Worm (Caenorhabditis elegans) whole organism, L4 larva: ENCODE results near the gene C34B4.5.

Source experiments
- F10B5.3 ChIP-seq: sonication (generic microtip); optimal IDR thresholded peaks from 2 replicates; lab custom pipeline; 2016; ENCODE audit warnings: mild to moderate bottlenecking, missing genetic modification characterization, missing compliant biosample characterization
- F26F4.8 ChIP-seq: fragments of 200-800 bp; sonication (Bioruptor generic); conservative IDR thresholded peaks from 2 replicates; pipeline ENCODE4 v1.3.6; 2022; ENCODE audit warnings: missing genetic modification characterization, missing compliant biosample characterization
- F37D6.2 ChIP-seq: sonication (generic microtip); optimal IDR thresholded peaks from 2 replicates; lab custom pipeline; 2016; ENCODE audit warnings: mild to moderate bottlenecking, missing genetic modification characterization, missing compliant biosample characterization
- T26A8.4 ChIP-seq: fragments of 200-800 bp; sonication (Bioruptor generic); IDR thresholded peaks from 2 replicates; pipeline ENCODE4 v1.3.6; 2022; ENCODE audit warnings: missing genetic modification characterization, missing compliant biosample characterization
- ZK546.5 ChIP-seq, 2 experiments: sonication (generic microtip); optimal IDR thresholded peaks; 2 replicates each; lab custom pipeline; 2017; ENCODE audit warnings: missing biosample characterization in 2 of 2, missing genetic modification characterization in 2 of 2
- aha-1 ChIP-seq: fragments of 150-350 bp; peaks from one replicate; lab custom pipeline; 2014; ENCODE audit warnings: missing biosample characterization, missing genetic modification characterization
- attf-4 ChIP-seq: sonication (generic microtip); optimal IDR thresholded peaks from 3 replicates; lab custom pipeline; 2017; ENCODE audit warnings: missing biosample characterization, missing genetic modification characterization
- ceh-28 ChIP-seq: fragments of 150-350 bp; optimal IDR thresholded peaks from 2 replicates; lab custom pipeline; 2014; ENCODE audit warnings: missing biosample characterization, missing genetic modification reagents, missing genetic modification characterization
- ceh-32 ChIP-seq: sonication (generic microtip); optimal IDR thresholded peaks from 2 replicates; lab custom pipeline; 2016; ENCODE audit warnings: mild to moderate bottlenecking, missing genetic modification characterization, missing compliant biosample characterization; ENCODE audit not compliant: poor library complexity
- ceh-62 ChIP-seq: sonication (generic microtip); optimal IDR thresholded peaks from 2 replicates; lab custom pipeline; 2017; ENCODE audit warnings: missing biosample characterization, missing genetic modification characterization
- ctbp-1 ChIP-seq: fragments of 200-800 bp; sonication (Bioruptor generic); IDR thresholded peaks from 2 replicates; pipeline ENCODE4 v1.3.6; 2022; ENCODE audit warnings: missing genetic modification reagents, missing genetic modification characterization, missing compliant biosample characterization
- daf-12 ChIP-seq: fragments of 150-350 bp; optimal IDR thresholded peaks from 2 replicates; lab custom pipeline; 2014; ENCODE audit warnings: missing biosample characterization, missing genetic modification reagents, missing genetic modification characterization
- daf-16 ChIP-seq, 3 experiments: sonication (generic microtip); optimal IDR thresholded peaks; 2 replicates each; lab custom pipeline; 2016 to 2017; ENCODE audit warnings: missing genetic modification characterization in 3 of 3, missing genetic modification reagents in 3 of 3, mild to moderate bottlenecking in 2 of 3, missing compliant biosample characterization in 2 of 3, missing biosample characterization in 1 of 3, moderate library complexity in 1 of 3
- dmd-6 ChIP-seq: fragments of 200-800 bp; sonication (Bioruptor generic); IDR thresholded peaks from 2 replicates; pipeline ENCODE4 v1.3.6; 2022; ENCODE audit warnings: missing genetic modification reagents, missing genetic modification characterization, missing compliant biosample characterization
- dpl-1 ChIP-seq: fragments of 150-350 bp; optimal IDR thresholded peaks from 2 replicates; lab custom pipeline; 2014; ENCODE audit warnings: missing biosample characterization, missing genetic modification reagents, missing genetic modification characterization
- duxl-1 ChIP-seq: sonication (generic microtip); optimal IDR thresholded peaks from 2 replicates; lab custom pipeline; 2016; ENCODE audit warnings: mild to moderate bottlenecking, missing genetic modification characterization, moderate library complexity, missing compliant biosample characterization; ENCODE audit not compliant: poor library complexity
- egl-43 ChIP-seq: fragments of 200-800 bp; sonication (Bioruptor generic); IDR thresholded peaks from 2 replicates; pipeline ENCODE4 v1.3.6; 2022; ENCODE audit warnings: missing genetic modification reagents, missing genetic modification characterization, missing compliant biosample characterization
- fos-1 ChIP-seq: fragments of 150-350 bp; optimal IDR thresholded peaks from 2 replicates; lab custom pipeline; 2014; ENCODE audit warnings: missing biosample characterization, missing genetic modification characterization
- gei-8 ChIP-seq: fragments of 200-800 bp; sonication (Bioruptor generic); optimal IDR thresholded peaks from 2 replicates; lab custom pipeline; 2018; ENCODE audit warnings: mild to moderate bottlenecking, missing genetic modification characterization, missing compliant biosample characterization
- hlh-30 ChIP-seq: sonication (generic microtip); optimal IDR thresholded peaks from 2 replicates; lab custom pipeline; 2017; ENCODE audit warnings: antibody characterized with exemption, mild to moderate bottlenecking, missing genetic modification characterization, missing compliant biosample characterization; ENCODE audit not compliant: insufficient read depth
- jun-1 ChIP-seq: fragments of 150-350 bp; optimal IDR thresholded peaks from 2 replicates; lab custom pipeline; 2014; ENCODE audit warnings: missing biosample characterization, missing genetic modification reagents, missing genetic modification characterization
- lim-7 ChIP-seq: fragments of 200-800 bp; sonication (Bioruptor generic); IDR thresholded peaks from 2 replicates; pipeline ENCODE4 v1.3.6; 2022; ENCODE audit warnings: missing genetic modification characterization, missing compliant biosample characterization
- lin-1 ChIP-seq: fragments of 200-800 bp; sonication (Bioruptor generic); IDR thresholded peaks from 2 replicates; pipeline ENCODE4 v1.3.6; 2022; ENCODE audit warnings: missing genetic modification reagents, missing genetic modification characterization, missing compliant biosample characterization
- lin-29 ChIP-seq: fragments of 200-800 bp; sonication (Bioruptor generic); IDR thresholded peaks from 2 replicates; pipeline ENCODE4 v1.3.6; 2022; ENCODE audit warnings: missing genetic modification reagents, missing genetic modification characterization, missing compliant biosample characterization
- lin-38 ChIP-seq: fragments of 200-800 bp; sonication (Bioruptor generic); IDR thresholded peaks from 2 replicates; pipeline ENCODE4 v1.3.6; 2022; ENCODE audit warnings: missing genetic modification reagents, missing genetic modification characterization, missing compliant biosample characterization
- lin-39 ChIP-seq: fragments of 150-350 bp; optimal IDR thresholded peaks from 2 replicates; lab custom pipeline; 2014; ENCODE audit warnings: missing biosample characterization, missing genetic modification reagents, missing genetic modification characterization
- lsy-2 ChIP-seq, 2 experiments: fragments of 150-350 bp in 1 of 2; sonication (generic microtip) in 1 of 2; optimal IDR thresholded peaks; 2 replicates each; lab custom pipeline; 2014 to 2017; ENCODE audit warnings: missing biosample characterization in 2 of 2, missing genetic modification characterization in 2 of 2
- madf-5 ChIP-seq, 2 experiments: fragments of 200-800 bp; sonication (Bioruptor generic); IDR thresholded peaks; 2 replicates each; pipeline ENCODE4 v1.3.6; 2022; ENCODE audit warnings: missing compliant biosample characterization in 2 of 2, missing genetic modification characterization in 2 of 2
- madf-9 ChIP-seq: fragments of 200-800 bp; sonication (Bioruptor generic); conservative IDR thresholded peaks from 2 replicates; pipeline ENCODE4 v1.3.6; 2022; ENCODE audit warnings: missing genetic modification reagents, missing genetic modification characterization, missing compliant biosample characterization
- mdl-1 ChIP-seq, 2 experiments: fragments of 150-350 bp in 1 of 2; sonication (generic microtip) in 1 of 2; optimal IDR thresholded peaks; 2 replicates each; lab custom pipeline; 2014 to 2017; ENCODE audit warnings: missing biosample characterization in 2 of 2, missing genetic modification characterization in 2 of 2
- mep-1 ChIP-seq: fragments of 150-350 bp; sonication (generic microtip); optimal IDR thresholded peaks from 3 replicates; lab custom pipeline; 2014; ENCODE audit warnings: missing biosample characterization, missing genetic modification characterization
- mxl-2 ChIP-seq: fragments of 200-800 bp; sonication (Bioruptor generic); conservative IDR thresholded peaks from 2 replicates; pipeline ENCODE4 v1.3.6; 2022; ENCODE audit warnings: missing genetic modification reagents, missing genetic modification characterization, missing compliant biosample characterization
- mxl-3 ChIP-seq: fragments of 200-800 bp; sonication (Bioruptor generic); optimal IDR thresholded peaks from 2 replicates; lab custom pipeline; 2018; ENCODE audit warnings: mild to moderate bottlenecking, missing genetic modification characterization, missing compliant biosample characterization
- nhr-237 ChIP-seq: sonication (generic microtip); optimal IDR thresholded peaks from 2 replicates; lab custom pipeline; 2017; ENCODE audit warnings: missing biosample characterization, missing genetic modification characterization
- nhr-25 ChIP-seq: sonication (generic microtip); optimal IDR thresholded peaks from 2 replicates; lab custom pipeline; 2017; ENCODE audit warnings: missing genetic modification characterization, mild to moderate bottlenecking, missing compliant biosample characterization, antibody characterized with exemption, moderate library complexity, borderline replicate concordance; ENCODE audit not compliant: insufficient read depth
- nhr-28 ChIP-seq: fragments of 150-350 bp; optimal IDR thresholded peaks from 2 replicates; lab custom pipeline; 2014; ENCODE audit warnings: missing biosample characterization, missing genetic modification characterization
- nhr-48 ChIP-seq: sonication (generic microtip); optimal IDR thresholded peaks from 2 replicates; lab custom pipeline; 2016; ENCODE audit warnings: mild to moderate bottlenecking, missing genetic modification characterization, missing compliant biosample characterization
- nhr-6 ChIP-seq: fragments of 150-350 bp; optimal IDR thresholded peaks from 2 replicates; lab custom pipeline; 2014; ENCODE audit warnings: missing biosample characterization, missing genetic modification characterization
- nhr-77 ChIP-seq: fragments of 150-350 bp; optimal IDR thresholded peaks from 2 replicates; lab custom pipeline; 2014; ENCODE audit warnings: missing biosample characterization, missing genetic modification characterization
- pha-4 ChIP-seq, 2 experiments: fragments of 150-350 bp in 1 of 2; fragments of 200-800 bp in 1 of 2; sonication (Bioruptor generic) in 1 of 2; IDR thresholded peaks in 1 of 2; optimal IDR thresholded peaks in 1 of 2; 2 replicates each; pipeline versions ENCODE4 v1.3.6 to Lab custom; 2014 to 2022; ENCODE audit warnings: missing genetic modification characterization in 2 of 2, missing genetic modification reagents in 2 of 2, missing biosample characterization in 1 of 2, missing compliant biosample characterization in 1 of 2
- sdz-12 ChIP-seq: fragments of 200-800 bp; sonication (Bioruptor generic); optimal IDR thresholded peaks from 2 replicates; lab custom pipeline; 2018; ENCODE audit warnings: mild to moderate bottlenecking, missing genetic modification characterization, missing compliant biosample characterization
- set-16 ChIP-seq: fragments of 200-800 bp; sonication (Bioruptor generic); IDR thresholded peaks from 2 replicates; pipeline ENCODE4 v1.3.6; 2022; ENCODE audit warnings: missing genetic modification reagents, missing genetic modification characterization, missing compliant biosample characterization
- unc-130 ChIP-seq: sonication (generic microtip); optimal IDR thresholded peaks from 2 replicates; lab custom pipeline; 2016; ENCODE audit warnings: missing genetic modification reagents, missing genetic modification characterization, missing compliant biosample characterization
- unc-39 ChIP-seq: sonication (generic microtip); optimal IDR thresholded peaks from 2 replicates; lab custom pipeline; 2017; ENCODE audit warnings: missing biosample characterization, missing genetic modification characterization
- unc-62 ChIP-seq, 3 experiments: fragments of 150-350 bp in 1 of 3; sonication (generic microtip); optimal IDR thresholded peaks in 2 of 3; peaks in 1 of 3; 1 replicate in 1 of 3; 2 replicates in 2 of 3; lab custom pipeline; 2014 to 2017; ENCODE audit warnings: missing biosample characterization in 3 of 3, missing genetic modification characterization in 3 of 3, missing genetic modification reagents in 3 of 3, missing genotype in 1 of 3
- zfp-2 ChIP-seq: sonication (generic microtip); optimal IDR thresholded peaks from 2 replicates; lab custom pipeline; 2016; ENCODE audit warnings: mild to moderate bottlenecking, missing genetic modification characterization, missing compliant biosample characterization
- zip-11 ChIP-seq: fragments of 200-800 bp; sonication (Bioruptor generic); IDR thresholded peaks from 2 replicates; pipeline ENCODE4 v1.3.6; 2022; ENCODE audit warnings: missing genetic modification characterization, missing compliant biosample characterization
- zip-2 ChIP-seq: fragments of 150-350 bp; optimal IDR thresholded peaks from 2 replicates; lab custom pipeline; 2014; ENCODE audit warnings: missing biosample characterization, missing genetic modification characterization
- ztf-11 ChIP-seq: fragments of 150-350 bp; optimal IDR thresholded peaks from 2 replicates; lab custom pipeline; 2014; ENCODE audit warnings: missing biosample characterization, missing genetic modification characterization

C34B4.5 gene

DNA sequence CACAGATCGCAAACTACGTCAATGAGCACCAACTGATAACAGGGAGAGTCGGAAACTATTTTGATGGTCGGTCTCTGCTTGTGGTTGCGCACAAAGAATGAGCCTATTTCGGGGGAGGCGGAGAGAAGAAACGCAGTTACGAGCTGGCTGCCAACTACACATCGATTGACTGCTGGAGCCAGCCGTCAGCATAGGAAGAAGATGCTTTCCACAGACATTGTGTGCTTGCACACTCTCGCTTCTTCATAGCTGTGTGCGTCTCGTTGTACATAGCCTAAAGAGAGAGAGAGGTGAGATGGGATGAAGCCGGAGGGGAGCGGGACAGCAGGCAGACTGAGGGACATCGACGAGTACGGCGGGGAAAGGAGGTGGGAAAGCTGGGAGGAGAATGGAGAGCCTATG is 34.7 kb downstream of the C34B4.5 start (continued):
- peak; percentile 40 for TF ChIP-seq ceh-28 (tag; lab: Kevin White, UChicago)
- peak; percentile 36 for TF ChIP-seq F37D6.2 (tag; lab: Kevin White, UChicago)
- no peak for TF ChIP-seq ZK546.5 (tag; optimal IDR thresholded peaks at IDR 0.05; lab: Kevin White, UChicago)
- TF ChIP-seq ceh-62 (tag; lab: Kevin White, UChicago) = no peak
- no peak; the same call in 1 of the 2 replicates for TF ChIP-seq T26A8.4 (GFP tag; lab: Robert Waterston, UW)
- no peak for TF ChIP-seq madf-9 (GFP tag; lab: Robert Waterston, UW)
- TF ChIP-seq dpl-1 (GFP tag; lab: Kevin White, UChicago) = peak; percentile 15
- TF ChIP-seq lin-39 (tag; lab: Kevin White, UChicago) = no peak
- TF ChIP-seq madf-5 (GFP tag; IDR thresholded peaks at IDR 0.05; lab: Robert Waterston, UW) = 0 out of 4 replicates have a peak, but pooled peaks of 1 of the 2 experiments have one; percentile 23
- no peak for TF ChIP-seq ceh-32 (tag; lab: Kevin White, UChicago)
- TF ChIP-seq nhr-6 = peak; percentile 66
- no peak for TF ChIP-seq attf-4 (tag; lab: Kevin White, UChicago)
- no peak for TF ChIP-seq fos-1
- no peak for TF ChIP-seq unc-130 (GFP tag; lab: Kevin White, UChicago)
- TF ChIP-seq nhr-48 = peak; percentile 44
- peak in 1 of 2 experiments; percentile 57 for TF ChIP-seq mdl-1 (tag; optimal IDR thresholded peaks at IDR 0.05; lab: Kevin White, UChicago)
- TF ChIP-seq daf-16 (GFP tag; optimal IDR thresholded peaks at IDR 0.05; lab: Kevin White, UChicago) = peak in 1 of 2 experiments; percentile 37
- TF ChIP-seq daf-16 (tag; optimal IDR thresholded peaks at IDR 0.05; lab: Kevin White, UChicago) = peak; percentile 55
- no peak for TF ChIP-seq zfp-2 (tag; lab: Kevin White, UChicago)
- no peak for TF ChIP-seq daf-12 (tag; lab: Kevin White, UChicago)
- no peak for TF ChIP-seq jun-1 (tag; lab: Kevin White, UChicago)
- TF ChIP-seq F10B5.3 = no peak
- 0 out of 2 replicates have a peak, but pooled peaks have one; percentile 16 for TF ChIP-seq mxl-2 (GFP tag; lab: Robert Waterston, UW)
- TF ChIP-seq unc-39 (tag; lab: Kevin White, UChicago) = no peak
- TF ChIP-seq nhr-25 = no peak
- peak; percentile 84 for TF ChIP-seq egl-43 (GFP tag; lab: Robert Waterston, UW)
- TF ChIP-seq unc-62 (GFP tag; optimal IDR thresholded peaks at IDR 0.05 in 1 of 2; lab: Kevin White, UChicago) = peak in 1 of 2 experiments; percentile 49
- TF ChIP-seq unc-62 (tag; optimal IDR thresholded peaks at IDR 0.05; lab: Kevin White, UChicago) = no peak
- TF ChIP-seq mep-1 (tag; lab: Kevin White, UChicago) = peak; percentile 72
- TF ChIP-seq zip-2 (tag; lab: Kevin White, UChicago) = no peak
- no peak for TF ChIP-seq F26F4.8 (GFP tag; lab: Robert Waterston, UW)
- no peak; the same call in 1 of the 2 replicates for TF ChIP-seq pha-4 (GFP tag; IDR thresholded peaks at IDR 0.05; lab: Robert Waterston, UW)
- TF ChIP-seq pha-4 (tag; optimal IDR thresholded peaks at IDR 0.05; lab: Kevin White, UChicago) = no peak
- TF ChIP-seq sdz-12 (GFP tag; lab: Kevin White, UChicago) = no peak
- peak; percentile 84 for TF ChIP-seq lin-1
- TF ChIP-seq nhr-28 = peak; percentile 51
- peak; percentile 51 for TF ChIP-seq hlh-30 (tag; lab: Kevin White, UChicago)
- peak; percentile 42 for TF ChIP-seq duxl-1
- no peak for TF ChIP-seq ztf-11 (tag; lab: Kevin White, UChicago)
- peak; percentile 35 for TF ChIP-seq mxl-3 (GFP tag; lab: Kevin White, UChicago)
- TF ChIP-seq nhr-77 = peak; percentile 50
- TF ChIP-seq dmd-6 = peak; percentile 91
- TF ChIP-seq ctbp-1 (GFP tag; lab: Robert Waterston, UW) = peak; percentile 66; the same call in 1 of the 2 replicates
- peak; percentile 62 for TF ChIP-seq gei-8 (GFP tag; lab: Kevin White, UChicago)
- no peak; the same call in 1 of the 2 replicates for TF ChIP-seq set-16 (GFP tag; lab: Robert Waterston, UW)
- TF ChIP-seq zip-11 (GFP tag; lab: Robert Waterston, UW) = no peak
- TF ChIP-seq aha-1 (tag; lab: Kevin White, UChicago) = peak; percentile 82
- TF ChIP-seq lin-29 (GFP tag; lab: Robert Waterston, UW) = no peak
- TF ChIP-seq lim-7 (GFP tag; lab: Robert Waterston, UW) = no peak
- peak; percentile 20 to 42 for TF ChIP-seq lsy-2 (tag; optimal IDR thresholded peaks at IDR 0.05; lab: Kevin White, UChicago)
- TF ChIP-seq nhr-237 (tag; lab: Kevin White, UChicago) = no peak
- peak; percentile 28; the same call in 1 of the 2 replicates for TF ChIP-seq lin-38
